Fruit fly (Drosophila melanogaster) whole organism, embryonic: ENCODE data around the gene Art3.

Experiments used
- Aef1 ChIP-seq: fragments of 200-800 bp; sonication (Bioruptor generic); IDR thresholded peaks from 3 replicates; pipeline ENCODE4 v1.3.6; 2022; ENCODE audit warnings: missing biosample characterization, missing genetic modification characterization
- Atf6 ChIP-seq: fragments of 200-800 bp; sonication (Bioruptor generic); IDR thresholded peaks from 2 replicates; pipeline ENCODE4 v1.3.6; 2022; ENCODE audit warnings: missing biosample characterization, missing genetic modification characterization
- B-H2 ChIP-seq: fragments of 200-800 bp; sonication (Bioruptor generic); optimal IDR thresholded peaks from 2 replicates; lab custom pipeline; 2018; ENCODE audit warnings: missing biosample characterization, mild to moderate bottlenecking, missing genetic modification characterization
- Bdp1 ChIP-seq: fragments of 200-800 bp; sonication (Bioruptor generic); optimal IDR thresholded peaks from 3 replicates; lab custom pipeline; 2016; ENCODE audit warnings: missing biosample characterization, missing genetic modification characterization
- Bgb ChIP-seq: fragments of 200-800 bp; sonication (Bioruptor generic); IDR thresholded peaks from 2 replicates; pipeline ENCODE4 v1.3.6; 2022; ENCODE audit warnings: missing biosample characterization, missing genetic modification characterization; ENCODE audit not compliant: partially characterized antibody
- CG10147 ChIP-seq: fragments of 200-800 bp; sonication (Bioruptor generic); optimal IDR thresholded peaks from 2 replicates; lab custom pipeline; 2019; ENCODE audit warnings: missing biosample characterization, mild to moderate bottlenecking, missing genetic modification characterization, moderate library complexity
- CG10366 ChIP-seq: fragments of 200-800 bp; sonication (Bioruptor generic); IDR thresholded peaks from 2 replicates; pipeline ENCODE4 v1.3.6; 2022; ENCODE audit warnings: missing biosample characterization, missing genetic modification characterization
- CG11093 ChIP-seq: fragments of 200-800 bp; sonication (Bioruptor generic); IDR thresholded peaks from 3 replicates; pipeline ENCODE4 v1.3.6; 2022; ENCODE audit warnings: missing biosample characterization, missing genetic modification characterization
- CG12659 ChIP-seq: fragments of 200-800 bp; sonication (Bioruptor generic); optimal IDR thresholded peaks from 3 replicates; lab custom pipeline; 2017; ENCODE audit warnings: mild to moderate bottlenecking, missing biosample characterization, missing genetic modification reagents, missing genetic modification characterization
- CG14667 ChIP-seq: fragments of 200-800 bp; sonication (Bioruptor generic); IDR thresholded peaks from 2 replicates; pipeline ENCODE4 v1.3.6; 2022; ENCODE audit warnings: missing biosample characterization, missing genetic modification characterization
- CG1603 ChIP-seq: fragments of 200-800 bp; sonication (Bioruptor generic); optimal IDR thresholded peaks from 2 replicates; lab custom pipeline; 2019; ENCODE audit warnings: missing biosample characterization, mild to moderate bottlenecking, missing genetic modification characterization, moderate library complexity
- CG18476 ChIP-seq: fragments of 200-800 bp; sonication (Bioruptor generic); optimal IDR thresholded peaks from 2 replicates; lab custom pipeline; 2016; ENCODE audit warnings: missing biosample characterization, mild to moderate bottlenecking, missing genetic modification characterization
- CG18764 ChIP-seq: fragments of 200-800 bp; sonication (Bioruptor generic); optimal IDR thresholded peaks from 3 replicates; lab custom pipeline; 2016; ENCODE audit warnings: missing biosample characterization, missing genetic modification characterization
- CG2875 ChIP-seq: fragments of 200-800 bp; sonication (Bioruptor generic); optimal IDR thresholded peaks from 2 replicates; lab custom pipeline; 2017; ENCODE audit warnings: missing biosample characterization, mild to moderate bottlenecking, missing genetic modification characterization, missing genetic modification reagents
- CG3065 ChIP-seq: fragments of 200-800 bp; sonication (Bioruptor generic); optimal IDR thresholded peaks from 2 replicates; lab custom pipeline; 2016; ENCODE audit warnings: missing biosample characterization, missing genetic modification characterization
- CG32532 ChIP-seq: fragments of 200-800 bp; sonication (Bioruptor generic); IDR thresholded peaks from 2 replicates; pipeline ENCODE4 v1.3.6; 2022; ENCODE audit warnings: missing biosample characterization, missing genetic modification characterization
- CG33213 ChIP-seq: fragments of 200-800 bp; sonication (Bioruptor generic); optimal IDR thresholded peaks from 3 replicates; lab custom pipeline; 2016; ENCODE audit warnings: missing biosample characterization, missing genetic modification characterization
- CG4730 ChIP-seq: fragments of 200-800 bp; sonication (Bioruptor generic); IDR thresholded peaks from 2 replicates; pipeline ENCODE4 v1.3.6; 2022; ENCODE audit warnings: missing biosample characterization, missing genetic modification characterization
- CG8281 ChIP-seq: fragments of 200-800 bp; sonication (Bioruptor generic); optimal IDR thresholded peaks from 2 replicates; lab custom pipeline; 2018; ENCODE audit warnings: missing biosample characterization, mild to moderate bottlenecking, missing genetic modification characterization, moderate library complexity
- Deaf1 ChIP-seq: fragments of 200-800 bp; optimal IDR thresholded peaks from 3 replicates; lab custom pipeline; 2019; ENCODE audit warnings: missing biosample characterization, mild to moderate bottlenecking, missing genetic modification characterization, moderate library complexity
- Dip2 ChIP-seq: fragments of 200-800 bp; sonication (Bioruptor generic); IDR thresholded peaks from 2 replicates; pipeline ENCODE4 v1.3.6; 2022; ENCODE audit warnings: missing biosample characterization, missing genetic modification characterization
- Dp ChIP-seq: fragments of 200-800 bp; sonication (Bioruptor generic); optimal IDR thresholded peaks from 2 replicates; lab custom pipeline; 2018; ENCODE audit warnings: missing biosample characterization, mild to moderate bottlenecking, missing genetic modification characterization, moderate library complexity
- Dref ChIP-seq: fragments of 200-800 bp; sonication (Bioruptor generic); IDR thresholded peaks from 2 replicates; pipeline ENCODE4 v1.3.6; 2022; ENCODE audit warnings: missing biosample characterization, missing genetic modification characterization
- Myb ChIP-seq: fragments of 200-800 bp; sonication (Bioruptor generic); optimal IDR thresholded peaks from 2 replicates; lab custom pipeline; 2016; ENCODE audit warnings: missing biosample characterization, missing genetic modification characterization
- Oli ChIP-seq: fragments of 200-800 bp; sonication (Bioruptor generic); optimal IDR thresholded peaks from 2 replicates; lab custom pipeline; 2018; ENCODE audit warnings: missing biosample characterization, mild to moderate bottlenecking, missing genetic modification characterization, moderate library complexity
- Optix ChIP-seq: fragments of 200-800 bp; sonication (Bioruptor generic); IDR thresholded peaks from 3 replicates; pipeline ENCODE4 v1.3.6; 2022; ENCODE audit warnings: missing biosample characterization, missing genetic modification characterization
- Pdp1 ChIP-seq, 2 experiments: fragments of 200-800 bp; sonication (Bioruptor generic); optimal IDR thresholded peaks; 3 replicates each; lab custom pipeline; 2016; ENCODE audit warnings: missing biosample characterization in 2 of 2, missing genetic modification characterization in 2 of 2, mild to moderate bottlenecking in 1 of 2, moderate library complexity in 1 of 2
- Taf1 ChIP-seq: fragments of 200-800 bp; sonication (Bioruptor generic); IDR thresholded peaks from 2 replicates; pipeline ENCODE4 v1.3.6; 2022; ENCODE audit warnings: missing biosample characterization, missing genetic modification characterization
- Vsx1 ChIP-seq: fragments of 200-800 bp; sonication (Bioruptor generic); optimal IDR thresholded peaks from 2 replicates; lab custom pipeline; 2017; ENCODE audit warnings: missing biosample characterization, mild to moderate bottlenecking, missing genetic modification characterization, missing genetic modification reagents
- ab ChIP-seq: fragments of 200-800 bp; sonication (Bioruptor generic); optimal IDR thresholded peaks from 2 replicates; lab custom pipeline; 2016; ENCODE audit warnings: missing biosample characterization, missing genetic modification characterization
- ase ChIP-seq: fragments of 200-800 bp; sonication (Bioruptor generic); IDR thresholded peaks from 3 replicates; pipeline ENCODE4 v1.3.6; 2022; ENCODE audit warnings: missing biosample characterization, missing genetic modification characterization
- bigmax ChIP-seq: fragments of 200-800 bp; sonication (Bioruptor generic); optimal IDR thresholded peaks from 2 replicates; lab custom pipeline; 2018; ENCODE audit warnings: missing biosample characterization, mild to moderate bottlenecking, missing genetic modification characterization
- crp ChIP-seq, 2 experiments: fragments of 200-800 bp; sonication (Bioruptor generic); optimal IDR thresholded peaks; 2 replicates in 1 of 2; 3 replicates in 1 of 2; lab custom pipeline; 2017; ENCODE audit warnings: missing biosample characterization in 2 of 2, missing genetic modification characterization in 2 of 2, mild to moderate bottlenecking in 1 of 2, moderate library complexity in 1 of 2
- cwo ChIP-seq: fragments of 200-800 bp; sonication (Bioruptor generic); optimal IDR thresholded peaks from 3 replicates; lab custom pipeline; 2017; ENCODE audit warnings: missing biosample characterization, missing genetic modification characterization, mild to moderate bottlenecking, moderate library complexity, missing genetic modification reagents
- dati ChIP-seq: fragments of 200-800 bp; sonication (Bioruptor generic); IDR thresholded peaks from 2 replicates; pipeline ENCODE4 v1.3.6; 2022; ENCODE audit warnings: missing biosample characterization, missing genetic modification characterization
- dm ChIP-seq: fragments of 200-800 bp; sonication (Bioruptor generic); optimal IDR thresholded peaks from 3 replicates; lab custom pipeline; 2016; ENCODE audit warnings: missing biosample characterization, missing genetic modification characterization
- dmrt99B ChIP-seq: fragments of 200-800 bp; sonication (Bioruptor generic); optimal IDR thresholded peaks from 2 replicates; lab custom pipeline; 2018; ENCODE audit warnings: missing biosample characterization, mild to moderate bottlenecking, missing genetic modification characterization, moderate library complexity
- fd102C ChIP-seq: fragments of 200-800 bp; sonication (Bioruptor generic); optimal IDR thresholded peaks from 2 replicates; lab custom pipeline; 2018; ENCODE audit warnings: missing biosample characterization, mild to moderate bottlenecking, missing genetic modification characterization, moderate library complexity
- gfzf ChIP-seq: fragments of 200-800 bp; sonication (Bioruptor generic); optimal IDR thresholded peaks from 2 replicates; lab custom pipeline; 2016; ENCODE audit warnings: missing biosample characterization, mild to moderate bottlenecking, missing genetic modification characterization, moderate library complexity
- grn ChIP-seq: fragments of 200-800 bp; sonication (Bioruptor generic); optimal IDR thresholded peaks from 3 replicates; lab custom pipeline; 2017; ENCODE audit warnings: missing biosample characterization, missing genetic modification characterization
- gsb-n ChIP-seq: fragments of 200-800 bp; sonication (Bioruptor generic); optimal IDR thresholded peaks from 3 replicates; lab custom pipeline; 2018; ENCODE audit warnings: missing biosample characterization, mild to moderate bottlenecking, missing genetic modification characterization
- lilli ChIP-seq: fragments of 200-800 bp; sonication (Bioruptor generic); optimal IDR thresholded peaks from 3 replicates; lab custom pipeline; 2016; ENCODE audit warnings: missing biosample characterization, missing genetic modification characterization
- maf-S ChIP-seq: fragments of 200-800 bp; sonication (Bioruptor generic); optimal IDR thresholded peaks from 2 replicates; lab custom pipeline; 2016; ENCODE audit warnings: missing biosample characterization, missing genetic modification characterization
- nau ChIP-seq: fragments of 200-800 bp; sonication (Bioruptor generic); optimal IDR thresholded peaks from 3 replicates; lab custom pipeline; 2017; ENCODE audit warnings: missing biosample characterization, mild to moderate bottlenecking, missing genetic modification characterization, missing genetic modification reagents
- nerfin-2 ChIP-seq: fragments of 200-800 bp; sonication (Bioruptor generic); IDR thresholded peaks from 2 replicates; pipeline ENCODE4 v1.3.6; 2022; ENCODE audit warnings: missing biosample characterization, missing genetic modification characterization; ENCODE audit not compliant: partially characterized antibody
- phol ChIP-seq: fragments of 200-800 bp; sonication (Bioruptor generic); optimal IDR thresholded peaks from 3 replicates; lab custom pipeline; 2018; ENCODE audit warnings: missing biosample characterization, mild to moderate bottlenecking, missing genetic modification characterization, moderate library complexity
- pum ChIP-seq: fragments of 200-800 bp; sonication (Bioruptor generic); optimal IDR thresholded peaks from 2 replicates; lab custom pipeline; 2016; ENCODE audit warnings: missing biosample characterization, missing genetic modification characterization
- sens ChIP-seq: fragments of 200-800 bp; sonication (Bioruptor generic); peaks from one replicate; lab custom pipeline; 2016; ENCODE audit warnings: missing biosample characterization, missing genetic modification characterization
- sim ChIP-seq: fragments of 200-800 bp; sonication (Bioruptor generic); IDR thresholded peaks from 2 replicates; pipeline ENCODE4 v1.3.6; 2022; ENCODE audit warnings: missing biosample characterization, missing genetic modification characterization
- slp2 ChIP-seq: fragments of 200-800 bp; sonication (Bioruptor generic); optimal IDR thresholded peaks from 2 replicates; lab custom pipeline; 2016; ENCODE audit warnings: missing biosample characterization, missing genetic modification characterization
- so ChIP-seq: fragments of 200-800 bp; sonication (Bioruptor generic); IDR thresholded peaks from 3 replicates; pipeline ENCODE4 v1.3.6; 2022; ENCODE audit warnings: missing biosample characterization, missing genetic modification characterization
- sr ChIP-seq: fragments of 200-800 bp; sonication (Bioruptor generic); IDR thresholded peaks from 3 replicates; pipeline ENCODE4 v1.3.6; 2022; ENCODE audit warnings: missing biosample characterization, missing genetic modification characterization

Art3 gene

DNA sequence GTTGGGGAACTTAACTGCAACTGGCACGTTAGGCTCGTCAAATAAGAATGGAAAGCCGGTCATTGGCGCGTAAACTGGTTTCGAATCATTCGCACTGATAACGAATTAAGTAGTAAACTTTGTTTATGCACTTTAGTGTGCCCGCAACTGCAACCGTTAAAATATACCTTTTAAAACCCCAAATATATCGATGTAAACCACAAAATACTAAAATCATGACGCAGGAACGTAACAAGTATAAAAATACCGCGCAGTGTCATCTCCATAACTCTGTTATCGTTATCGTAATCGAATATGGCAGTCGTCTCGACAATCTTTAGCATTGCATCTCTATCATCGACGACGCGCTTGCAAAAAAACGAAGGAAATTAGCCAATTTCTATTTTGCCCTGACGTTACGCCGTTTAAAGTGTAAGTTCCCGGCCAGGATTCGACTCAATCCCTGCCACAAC is 3.9 kb downstream of the Art3 start, which contains the start of the genes CG31344 and Caf1-55 (continued):
- no peak for TF ChIP-seq Deaf1 (tag; lab: Kevin White, UChicago)
- no peak for TF ChIP-seq slp2 (GFP tag; lab: Kevin White, UChicago)
- TF ChIP-seq crp (GFP tag; optimal IDR thresholded peaks at IDR 0.05; lab: Kevin White, UChicago), result peak in 1 of 2 experiments; percentile 40
- TF ChIP-seq Atf6, result no peak
- TF ChIP-seq maf-S, result peak; percentile 12
- TF ChIP-seq Optix (GFP tag; lab: Robert Waterston, UW), result no peak
- no peak for TF ChIP-seq CG4730
- no peak for TF ChIP-seq Aef1
- no peak for TF ChIP-seq Dip2
- TF ChIP-seq nerfin-2 (GFP tag; lab: Robert Waterston, UW), result peak; percentile 83
- peak in 1 of 2 experiments; percentile 60 for TF ChIP-seq Pdp1 (GFP tag; optimal IDR thresholded peaks at IDR 0.05; lab: Kevin White, UChicago)
- no peak for TF ChIP-seq CG11093 (GFP tag; lab: Robert Waterston, UW)
- TF ChIP-seq Taf1, result no peak
- no peak for TF ChIP-seq CG14667
- no peak for TF ChIP-seq sim (GFP tag; lab: Robert Waterston, UW)
- peak; percentile 20 for TF ChIP-seq CG33213 (GFP tag; lab: Kevin White, UChicago)
- TF ChIP-seq CG18476 (GFP tag; lab: Kevin White, UChicago), result no peak
- no peak for TF ChIP-seq CG10147 (GFP tag; lab: Kevin White, UChicago)
- no peak for TF ChIP-seq CG10366 (GFP tag; lab: Robert Waterston, UW)
- TF ChIP-seq dm (GFP tag; lab: Kevin White, UChicago), result peak; percentile 60
- peak; percentile 89 for TF ChIP-seq phol (tag; lab: Kevin White, UChicago)
- peak; percentile 31 for TF ChIP-seq grn (GFP tag; lab: Kevin White, UChicago)
- peak; percentile 74 for TF ChIP-seq CG12659 (GFP tag; lab: Kevin White, UChicago)
- no peak for TF ChIP-seq so (GFP tag; lab: Robert Waterston, UW)
- no peak for TF ChIP-seq fd102C (GFP tag; lab: Kevin White, UChicago)
- peak; percentile 84 for TF ChIP-seq CG1603 (tag; lab: Kevin White, UChicago)
- TF ChIP-seq Myb (GFP tag; lab: Kevin White, UChicago), result peak; percentile 84
- TF ChIP-seq cwo (GFP tag; lab: Kevin White, UChicago), result no peak
- TF ChIP-seq pum, result no peak
- peak; percentile 28 for TF ChIP-seq B-H2 (GFP tag; lab: Kevin White, UChicago)
- no peak for TF ChIP-seq dati (GFP tag; lab: Robert Waterston, UW)
- no peak for TF ChIP-seq Bdp1 (GFP tag; lab: Kevin White, UChicago)
- TF ChIP-seq dmrt99B (tag; lab: Kevin White, UChicago), result no peak
- peak; percentile 21 for TF ChIP-seq gsb-n
- no peak for TF ChIP-seq bigmax
- no peak for TF ChIP-seq nau (GFP tag; lab: Kevin White, UChicago)
- TF ChIP-seq CG3065 (GFP tag; lab: Kevin White, UChicago), result no peak
- no peak for TF ChIP-seq sr
- no peak for TF ChIP-seq Oli (tag; lab: Kevin White, UChicago)
- no peak for TF ChIP-seq CG8281 (tag; lab: Kevin White, UChicago)
- TF ChIP-seq CG32532, result no peak
- peak; percentile 37 for TF ChIP-seq lilli (GFP tag; lab: Kevin White, UChicago)
- peak; percentile 87 for TF ChIP-seq Bgb (GFP tag; lab: Robert Waterston, UW)
- TF ChIP-seq ase, result no peak
- no peak for TF ChIP-seq ab (GFP tag; lab: Kevin White, UChicago)
- TF ChIP-seq Dp (GFP tag; lab: Kevin White, UChicago), result peak; percentile 77
- peak; percentile 16 for TF ChIP-seq Vsx1 (GFP tag; lab: Kevin White, UChicago)
- TF ChIP-seq CG18764 (GFP tag; lab: Kevin White, UChicago), result no peak
- peak; percentile 70 for TF ChIP-seq sens (GFP tag; lab: Kevin White, UChicago)
- no peak for TF ChIP-seq CG2875 (GFP tag; lab: Kevin White, UChicago)
- TF ChIP-seq Dref, result peak; percentile 92
- peak; percentile 93 for TF ChIP-seq gfzf (GFP tag; lab: Kevin White, UChicago)
